Fruit fly (Drosophila melanogaster): ENCODE results near the gene Kebab.

DNA sequence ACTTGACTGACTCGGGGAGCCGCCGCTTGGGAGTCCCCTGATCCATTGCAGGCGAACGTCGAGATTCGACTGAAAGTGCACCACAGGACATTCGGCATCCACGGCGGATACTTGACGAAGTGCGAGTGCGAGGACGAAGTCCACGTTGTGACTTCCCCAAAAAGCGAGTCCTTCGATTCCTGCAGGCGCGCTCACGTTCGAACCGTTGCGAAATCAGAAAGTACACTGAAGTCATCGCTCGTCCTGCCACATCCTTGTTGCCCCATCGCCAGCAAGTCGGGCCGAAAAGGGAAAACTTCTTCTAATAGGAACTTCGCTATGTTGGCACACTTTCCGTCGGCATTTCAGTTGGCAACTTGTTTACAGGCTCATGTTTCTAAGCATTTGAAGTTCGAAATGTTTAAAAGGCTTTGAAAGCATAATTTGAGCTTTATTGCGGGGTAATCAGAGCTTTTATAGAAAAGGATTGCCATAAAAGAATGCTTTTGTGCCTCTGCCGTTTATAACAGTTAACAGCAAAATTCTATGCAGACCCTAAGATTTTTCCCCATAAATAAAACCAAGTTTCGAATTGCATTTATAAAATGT, 39.1 kb upstream of the Kebab start, which contains the start of gene CG33543:
- TF ChIP-seq Myc (optimal IDR thresholded peaks at IDR 0.05) (no peak), insv (optimal IDR thresholded peaks at IDR 0.05) (no peak), h (optimal IDR thresholded peaks at IDR 0.05) (no peak), psq (optimal IDR thresholded peaks at IDR 0.05) (no peak), Sin3A (optimal IDR thresholded peaks at IDR 0.05) (no peak), ttk (optimal IDR thresholded peaks at IDR 0.05) (no peak)
